Fruit fly (Drosophila melanogaster): Measurements from ENCODE around the gene CG31465.

DNA sequence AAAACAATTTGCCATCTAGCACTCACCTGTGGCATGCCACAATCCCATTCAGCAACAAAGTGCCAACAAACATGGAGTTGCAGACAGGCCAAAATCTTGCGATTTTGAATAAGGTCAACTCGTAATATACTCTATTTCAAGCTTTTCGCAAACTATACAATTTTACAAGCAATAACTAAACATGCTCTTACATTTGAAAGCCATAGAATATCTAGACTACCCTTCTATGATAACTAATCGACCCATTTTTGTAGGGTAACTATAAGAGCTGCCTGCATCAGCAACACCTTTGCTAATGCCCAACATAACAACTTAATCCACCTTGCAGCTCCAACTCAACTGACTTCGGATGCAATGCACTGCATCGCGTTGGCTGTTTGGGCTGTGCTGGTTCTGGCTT lies 39.9 kb downstream of the CG31465 start:
- TF ChIP-seq br (GFP tag; optimal IDR thresholded peaks at IDR 0.05) (no peak), N (GFP tag; optimal IDR thresholded peaks at IDR 0.05) (no peak), dsf (GFP tag; optimal IDR thresholded peaks at IDR 0.05; ENCODE audit: borderline replicate concordance) (no peak), ey (GFP tag; optimal IDR thresholded peaks at IDR 0.05) (no peak), Jra (GFP tag; optimal IDR thresholded peaks at IDR 0.05) (no peak), lola (GFP tag; optimal IDR thresholded peaks at IDR 0.05) (no peak), h (GFP tag; optimal IDR thresholded peaks at IDR 0.05) (no peak), OdsH (GFP tag; optimal IDR thresholded peaks at IDR 0.05) (no peak), CG32264 (GFP tag; optimal IDR thresholded peaks at IDR 0.05) (no peak), psq (GFP tag; optimal IDR thresholded peaks at IDR 0.05) (no peak), fru (GFP tag; optimal IDR thresholded peaks at IDR 0.05) (no peak)
